Worm (Caenorhabditis elegans) whole organism, mixed stage, embryonic: ENCODE measurements around the gene F01D5.6.

Experiments
- M03D4.4 ChIP-seq: sonication (generic microtip); optimal IDR thresholded peaks from 2 replicates; lab custom pipeline; 2017; ENCODE audit warnings: mild to moderate bottlenecking, missing genetic modification characterization, missing compliant biosample characterization
- bed-3 ChIP-seq: fragments of 200-800 bp; sonication (Bioruptor generic); optimal IDR thresholded peaks from 3 replicates; lab custom pipeline; 2018; ENCODE audit warnings: mild to moderate bottlenecking, missing genetic modification characterization, moderate library complexity, missing compliant biosample characterization
- blmp-1 ChIP-seq: fragments of 150-350 bp; optimal IDR thresholded peaks from 2 replicates; lab custom pipeline; 2014; ENCODE audit warnings: missing biosample characterization, missing genetic modification characterization
- ceh-39 ChIP-seq: fragments of 150-350 bp; optimal IDR thresholded peaks from 2 replicates; lab custom pipeline; 2014; ENCODE audit warnings: missing biosample characterization, missing genetic modification characterization
- ceh-43 ChIP-seq: fragments of 200-800 bp; sonication (Bioruptor generic); optimal IDR thresholded peaks from 2 replicates; lab custom pipeline; 2018; ENCODE audit warnings: mild to moderate bottlenecking, missing genetic modification characterization, moderate library complexity, missing compliant biosample characterization
- ceh-83 ChIP-seq: fragments of 200-800 bp; sonication (Bioruptor generic); optimal IDR thresholded peaks from 2 replicates; lab custom pipeline; 2018; ENCODE audit warnings: mild to moderate bottlenecking, missing genetic modification characterization, missing compliant biosample characterization
- ces-1 ChIP-seq: fragments of 150-350 bp; optimal IDR thresholded peaks from 2 replicates; lab custom pipeline; 2014; ENCODE audit warnings: missing biosample characterization, missing genetic modification reagents, missing genetic modification characterization
- cnd-1 ChIP-seq: fragments of 200-800 bp; sonication (Bioruptor generic); optimal IDR thresholded peaks from 2 replicates; lab custom pipeline; 2018; ENCODE audit warnings: mild to moderate bottlenecking, missing genetic modification characterization, missing compliant biosample characterization
- drap-1 ChIP-seq: fragments of 200-800 bp; sonication (Bioruptor generic); optimal IDR thresholded peaks from 3 replicates; lab custom pipeline; 2018; ENCODE audit warnings: mild to moderate bottlenecking, missing genetic modification characterization, missing compliant biosample characterization
- elt-1 ChIP-seq: sonication (generic microtip); optimal IDR thresholded peaks from 2 replicates; lab custom pipeline; 2017; ENCODE audit warnings: missing genetic modification characterization, mild to moderate bottlenecking, missing compliant biosample characterization, antibody characterized with exemption, moderate library complexity, borderline replicate concordance; ENCODE audit not compliant: insufficient read depth
- elt-3 ChIP-seq: fragments of 150-350 bp; optimal IDR thresholded peaks from 2 replicates; lab custom pipeline; 2014; ENCODE audit warnings: missing biosample characterization, missing genetic modification characterization
- flh-1 ChIP-seq: fragments of 200-800 bp; sonication (Bioruptor generic); optimal IDR thresholded peaks from 2 replicates; lab custom pipeline; 2018; ENCODE audit warnings: mild to moderate bottlenecking, missing genetic modification characterization, moderate library complexity, missing compliant biosample characterization
- ham-2 ChIP-seq: fragments of 200-800 bp; sonication (Bioruptor generic); optimal IDR thresholded peaks from 2 replicates; lab custom pipeline; 2018; ENCODE audit warnings: mild to moderate bottlenecking, missing genetic modification characterization, missing compliant biosample characterization
- hlh-1 ChIP-seq: fragments of 150-350 bp; optimal IDR thresholded peaks from 2 replicates; lab custom pipeline; 2014; ENCODE audit warnings: missing biosample characterization, missing genetic modification reagents, missing genetic modification characterization
- lin-32 ChIP-seq: fragments of 200-800 bp; sonication (Bioruptor generic); optimal IDR thresholded peaks from 2 replicates; lab custom pipeline; 2018; ENCODE audit warnings: mild to moderate bottlenecking, missing genetic modification characterization, missing compliant biosample characterization
- lsy-2 ChIP-seq: fragments of 150-350 bp; optimal IDR thresholded peaks from 2 replicates; lab custom pipeline; 2014; ENCODE audit warnings: missing biosample characterization, missing genetic modification characterization
- mab-5 ChIP-seq: fragments of 150-350 bp; optimal IDR thresholded peaks from 2 replicates; lab custom pipeline; 2014; ENCODE audit warnings: missing biosample characterization, missing genetic modification characterization
- mep-1 ChIP-seq: fragments of 150-350 bp; optimal IDR thresholded peaks from 2 replicates; lab custom pipeline; 2017; ENCODE audit warnings: missing biosample characterization, missing genetic modification reagents, missing genetic modification characterization, inconsistent platforms
- mls-2 ChIP-seq: sonication (generic microtip); optimal IDR thresholded peaks from 2 replicates; lab custom pipeline; 2016; ENCODE audit warnings: mild to moderate bottlenecking, missing genetic modification characterization, moderate library complexity, missing compliant biosample characterization
- nhr-12 ChIP-seq: fragments of 150-350 bp; optimal IDR thresholded peaks from 2 replicates; lab custom pipeline; 2014; ENCODE audit warnings: missing biosample characterization, missing genetic modification characterization
- nhr-28 ChIP-seq: fragments of 150-350 bp; optimal IDR thresholded peaks from 2 replicates; lab custom pipeline; 2014; ENCODE audit warnings: missing biosample characterization, missing genetic modification characterization
- nhr-76 ChIP-seq: sonication (generic microtip); optimal IDR thresholded peaks from 2 replicates; lab custom pipeline; 2017; ENCODE audit warnings: missing biosample characterization, missing genetic modification characterization
- pha-4 ChIP-seq: fragments of 150-350 bp; optimal IDR thresholded peaks from 2 replicates; lab custom pipeline; 2018; ENCODE audit warnings: missing biosample characterization, missing genetic modification reagents, missing genetic modification characterization
- sem-2 ChIP-seq: fragments of 200-800 bp; sonication (Bioruptor generic); optimal IDR thresholded peaks from 2 replicates; lab custom pipeline; 2018; ENCODE audit warnings: mild to moderate bottlenecking, missing genetic modification characterization, missing compliant biosample characterization
- snpc-4 ChIP-seq: fragments of 150-350 bp; optimal IDR thresholded peaks from 2 replicates; lab custom pipeline; 2014; ENCODE audit warnings: missing biosample characterization, missing genetic modification characterization
- sptf-1 ChIP-seq: sonication (generic microtip); optimal IDR thresholded peaks from 2 replicates; lab custom pipeline; 2017; ENCODE audit warnings: mild to moderate bottlenecking, missing genetic modification characterization, moderate library complexity, missing compliant biosample characterization
- tbx-8 ChIP-seq: fragments of 200-800 bp; sonication (Bioruptor generic); optimal IDR thresholded peaks from 2 replicates; lab custom pipeline; 2018; ENCODE audit warnings: mild to moderate bottlenecking, missing genetic modification characterization, moderate library complexity, missing compliant biosample characterization
- unc-120 ChIP-seq: sonication (generic microtip); optimal IDR thresholded peaks from 2 replicates; lab custom pipeline; 2017; ENCODE audit warnings: missing genetic modification characterization, missing compliant biosample characterization; ENCODE audit not compliant: poor library complexity, severe bottlenecking
- zip-8 ChIP-seq: fragments of 150-350 bp; optimal IDR thresholded peaks from 2 replicates; lab custom pipeline; 2014; ENCODE audit warnings: missing biosample characterization, missing genetic modification characterization
- ztf-11 ChIP-seq: fragments of 150-350 bp; optimal IDR thresholded peaks from 2 replicates; lab custom pipeline; 2014; ENCODE audit warnings: missing biosample characterization, missing genetic modification characterization

The F01D5.6 gene

DNA sequence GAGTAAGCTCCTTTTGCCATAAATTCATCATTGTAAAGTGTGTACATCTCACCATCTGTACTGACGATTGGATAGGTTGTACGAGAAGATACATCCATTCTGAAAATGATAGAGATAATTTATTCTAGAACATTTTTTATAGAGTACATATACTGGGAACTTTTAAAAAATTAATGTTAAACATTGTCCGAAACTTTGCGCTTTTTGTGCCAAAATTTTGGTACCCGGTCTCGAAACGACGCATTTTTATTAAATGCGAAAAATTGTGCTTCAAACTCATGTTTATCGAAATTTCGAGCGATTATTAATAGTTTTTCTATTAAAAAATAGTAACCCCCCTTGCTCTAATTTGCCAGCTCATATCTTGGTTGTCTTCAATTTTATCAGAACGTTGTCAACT, 14.6 kb upstream of the F01D5.6 start, which contains the start of gene Y39G8B.5:
Y39G8B.5 (minus strand) TSS at position 101 of the 400 bp plus-strand sequence.
- TF ChIP-seq elt-1 (tag; lab: Kevin White, UChicago) (no peak), ham-2 (GFP tag; lab: Kevin White, UChicago) (no peak), hlh-1 (no peak), nhr-76 (tag; lab: Kevin White, UChicago) (no peak), M03D4.4 (tag; lab: Kevin White, UChicago) (no peak), mls-2 (tag; lab: Kevin White, UChicago) (no peak), tbx-8 (GFP tag; lab: Kevin White, UChicago) (no peak), zip-8 (no peak), sem-2 (no peak), ceh-43 (no peak), mep-1 (no peak), blmp-1 (no peak), sptf-1 (tag; lab: Kevin White, UChicago) (no peak), pha-4 (tag; lab: Kevin White, UChicago) (no peak), lin-32 (GFP tag; lab: Kevin White, UChicago) (no peak), snpc-4 (tag; lab: Kevin White, UChicago) (no peak), flh-1 (no peak), ztf-11 (no peak)

DNA sequence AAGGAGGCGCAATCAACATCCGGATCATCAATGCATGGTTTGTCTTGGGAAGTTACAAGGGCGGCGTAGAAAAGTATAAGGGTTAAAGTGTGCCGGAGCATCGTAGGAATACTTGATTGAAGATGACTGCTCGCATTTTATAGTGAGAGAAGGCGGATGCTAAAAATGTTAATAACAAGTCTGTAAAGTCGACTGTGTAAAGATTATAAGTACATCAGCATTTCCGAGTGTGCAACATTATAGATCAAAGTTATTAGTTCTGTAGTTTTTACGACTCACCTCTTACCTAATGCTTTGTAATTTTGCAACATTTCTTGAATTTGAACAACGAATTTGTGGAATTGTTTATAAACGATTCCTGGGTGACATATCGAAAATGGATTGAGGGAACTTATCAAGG, 11.4 kb upstream of the F01D5.6 start, which contains the start of gene Y39G8B.7:
Y39G8B.7 (minus strand) TSS at position 101 of the 400 bp plus-strand sequence.
- TF ChIP-seq M03D4.4 (tag; lab: Kevin White, UChicago) = no peak
- TF ChIP-seq mls-2 (tag; lab: Kevin White, UChicago) = no peak
- no peak for TF ChIP-seq bed-3 (GFP tag; lab: Kevin White, UChicago)
- TF ChIP-seq mab-5 (tag; lab: Kevin White, UChicago) = no peak
- TF ChIP-seq elt-3 (tag; lab: Kevin White, UChicago) = no peak
- no peak for TF ChIP-seq ceh-83 (GFP tag; lab: Kevin White, UChicago)
- TF ChIP-seq zip-8 = no peak
- no peak for TF ChIP-seq ham-2 (GFP tag; lab: Kevin White, UChicago)
- TF ChIP-seq nhr-76 (tag; lab: Kevin White, UChicago) = no peak
- TF ChIP-seq mep-1 = no peak
- TF ChIP-seq nhr-28 (tag; lab: Kevin White, UChicago) = no peak
- no peak for TF ChIP-seq tbx-8 (GFP tag; lab: Kevin White, UChicago)
- no peak for TF ChIP-seq nhr-12 (tag; lab: Kevin White, UChicago)
- no peak for TF ChIP-seq ztf-11
- no peak for TF ChIP-seq cnd-1 (tag; lab: Kevin White, UChicago)
- TF ChIP-seq sptf-1 (tag; lab: Kevin White, UChicago) = no peak
- no peak for TF ChIP-seq lin-32 (GFP tag; lab: Kevin White, UChicago)

DNA sequence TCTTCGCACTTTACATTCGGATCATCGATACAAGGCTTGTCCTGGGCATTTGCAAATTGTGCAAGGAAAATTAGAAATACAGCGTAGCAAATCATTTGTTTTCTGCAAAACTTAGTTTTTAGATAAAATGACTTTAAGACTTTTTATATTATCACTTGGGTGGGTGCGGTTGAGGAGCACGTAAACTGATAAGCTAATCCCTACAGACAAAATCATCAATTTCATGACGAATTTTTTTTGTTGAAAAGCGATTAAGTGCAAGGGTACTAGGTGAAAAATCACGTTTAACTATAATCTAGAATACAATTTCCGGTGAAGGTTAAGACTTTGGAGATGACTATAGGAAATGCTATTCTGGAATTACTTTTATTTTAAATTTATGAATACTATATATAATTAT, 8.8 kb upstream of the F01D5.6 start, which contains the start of gene F01D5.1:
F01D5.1 (minus strand) TSS at position 105 of the 400 bp plus-strand sequence.
- TF ChIP-seq ces-1 (no peak), sem-2 (no peak), ceh-39 (tag; lab: Kevin White, UChicago) (no peak), flh-1 (no peak), pha-4 (tag; lab: Kevin White, UChicago) (no peak), mep-1 (no peak)

DNA sequence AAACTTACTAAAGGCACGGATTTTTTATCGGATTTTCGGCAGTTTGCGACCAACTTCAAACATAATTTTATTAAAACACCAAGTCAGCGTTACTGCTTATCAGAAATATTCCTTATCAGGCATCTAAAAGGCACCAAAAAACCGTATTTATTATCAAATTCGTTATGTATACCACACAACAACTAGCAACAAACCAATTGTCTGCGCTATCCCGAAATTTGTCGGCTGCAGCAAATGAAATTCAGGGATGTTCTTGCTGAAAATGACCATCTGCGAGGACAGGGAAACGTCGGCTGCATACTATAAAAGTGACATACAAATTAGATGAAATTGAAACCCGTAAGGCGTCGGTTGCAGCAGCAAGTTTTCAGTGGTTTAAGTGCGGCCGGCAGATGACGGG, 8.3 kb upstream of the F01D5.6 start:
- no peak for TF ChIP-seq mep-1
- TF ChIP-seq nhr-76 (tag; lab: Kevin White, UChicago) = no peak
- TF ChIP-seq pha-4 (tag; lab: Kevin White, UChicago) = no peak
- no peak for TF ChIP-seq ham-2 (GFP tag; lab: Kevin White, UChicago)
- TF ChIP-seq ceh-43 = no peak
- no peak for TF ChIP-seq cnd-1 (tag; lab: Kevin White, UChicago)
- TF ChIP-seq drap-1 (GFP tag; lab: Kevin White, UChicago) = no peak
- TF ChIP-seq bed-3 (GFP tag; lab: Kevin White, UChicago) = no peak
- TF ChIP-seq ceh-39 (tag; lab: Kevin White, UChicago) = no peak
- no peak for TF ChIP-seq mls-2 (tag; lab: Kevin White, UChicago)
- no peak for TF ChIP-seq nhr-12 (tag; lab: Kevin White, UChicago)
- TF ChIP-seq elt-1 (tag; lab: Kevin White, UChicago) = no peak
- no peak for TF ChIP-seq sem-2
- no peak for TF ChIP-seq zip-8
- no peak for TF ChIP-seq blmp-1

DNA sequence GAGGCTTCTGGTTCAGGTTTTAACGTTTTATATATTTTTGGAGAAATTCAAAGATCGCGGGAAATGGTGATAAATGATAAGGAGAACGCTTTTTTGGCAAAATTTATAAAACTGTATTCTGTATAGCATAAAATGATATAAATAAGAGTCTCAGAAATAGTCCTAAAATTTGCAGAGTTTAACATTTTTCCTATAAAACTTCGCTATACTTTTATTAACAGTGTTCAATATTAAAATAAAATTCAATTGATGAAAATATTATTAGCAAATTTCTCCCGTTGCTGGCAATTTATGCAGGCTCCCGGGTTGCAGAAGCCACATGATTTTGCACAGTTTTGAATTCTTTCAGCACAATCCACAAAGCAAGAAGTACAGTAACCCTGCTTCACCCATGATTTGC, 7.3 kb upstream of the F01D5.6 start, which contains the start of gene F01D5.2:
F01D5.2 (minus strand) TSS at position 101 of the 400 bp plus-strand sequence.
- no peak for TF ChIP-seq nhr-28 (tag; lab: Kevin White, UChicago)
- no peak for TF ChIP-seq unc-120 (tag; lab: Kevin White, UChicago)
- TF ChIP-seq ceh-39 (tag; lab: Kevin White, UChicago) = no peak
- TF ChIP-seq zip-8 = no peak
- no peak for TF ChIP-seq nhr-76 (tag; lab: Kevin White, UChicago)
- TF ChIP-seq sem-2 = no peak
- no peak for TF ChIP-seq ham-2 (GFP tag; lab: Kevin White, UChicago)
- TF ChIP-seq cnd-1 (tag; lab: Kevin White, UChicago) = no peak
- TF ChIP-seq flh-1 = no peak
- no peak for TF ChIP-seq lsy-2 (tag; lab: Kevin White, UChicago)
- TF ChIP-seq sptf-1 (tag; lab: Kevin White, UChicago) = no peak
- TF ChIP-seq ceh-83 (GFP tag; lab: Kevin White, UChicago) = no peak
- no peak for TF ChIP-seq ces-1
- no peak for TF ChIP-seq lin-32 (GFP tag; lab: Kevin White, UChicago)
- TF ChIP-seq hlh-1 = no peak
- no peak for TF ChIP-seq mep-1
- no peak for TF ChIP-seq nhr-12 (tag; lab: Kevin White, UChicago)
- TF ChIP-seq pha-4 (tag; lab: Kevin White, UChicago) = no peak
